Worm (Caenorhabditis elegans): ENCODE measurements around the gene Y62H9A.16.

DNA sequence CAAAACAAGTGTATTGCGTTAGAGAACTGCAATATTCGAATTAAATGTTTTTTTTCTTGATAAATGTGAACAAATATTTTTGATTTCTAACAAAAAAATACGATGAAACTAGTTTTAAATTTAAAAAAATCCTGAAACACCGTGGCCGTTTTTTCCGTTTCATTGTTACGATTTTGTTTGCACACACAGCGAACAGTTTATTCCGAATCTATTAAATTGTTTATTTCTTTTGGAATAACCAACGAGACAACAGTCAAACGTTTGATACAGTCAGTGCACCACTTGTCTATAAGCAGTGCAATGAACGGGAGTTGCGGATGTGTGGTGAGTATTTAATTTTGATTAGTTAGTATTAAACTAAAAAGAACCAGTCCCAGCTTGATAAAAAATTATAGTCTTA is 1.4 kb upstream of the Y62H9A.16 start, which contains the start of gene Y62H9A.13:
- TF ChIP-seq T23F11.4 (GFP tag; optimal IDR thresholded peaks at IDR 0.05) (no peak), C38D4.7 (GFP tag; optimal IDR thresholded peaks at IDR 0.05) (no peak), ahr-1 (tag; optimal IDR thresholded peaks at IDR 0.05) (no peak), dmd-4 (tag; optimal IDR thresholded peaks at IDR 0.05; ENCODE audit: borderline replicate concordance) (no peak), ama-1 (optimal IDR thresholded peaks at IDR 0.05) (no peak), hlh-30 (tag; optimal IDR thresholded peaks at IDR 0.05; ENCODE audit: insufficient read depth) (no peak), unc-86 (tag; optimal IDR thresholded peaks at IDR 0.05) (no peak), unc-55 (GFP tag; optimal IDR thresholded peaks at IDR 0.05) (no peak), ceh-22 (tag; optimal IDR thresholded peaks at IDR 0.05) (no peak), fax-1 (tag; optimal IDR thresholded peaks at IDR 0.05) (no peak), fkh-6 (tag; optimal IDR thresholded peaks at IDR 0.05) (no peak), unc-3 (GFP tag; conservative IDR thresholded peaks at IDR 0.05) (no peak), unc-3 (tag; optimal IDR thresholded peaks at IDR 0.05) (no peak), ceh-24 (tag; optimal IDR thresholded peaks at IDR 0.05) (no peak), syd-9 (tag; optimal IDR thresholded peaks at IDR 0.05) (no peak)
